Worm (Caenorhabditis elegans) whole organism, L1 larva: ENCODE results near the gene ZC132.3.

Experiments
- F16B12.6 ChIP-seq: fragments of 150-350 bp; optimal IDR thresholded peaks from 2 replicates; lab custom pipeline; 2014; ENCODE audit warnings: missing biosample characterization, missing genetic modification characterization
- alr-1 ChIP-seq: fragments of 200-800 bp; sonication (Bioruptor generic); optimal IDR thresholded peaks from 2 replicates; lab custom pipeline; 2018; ENCODE audit warnings: borderline replicate concordance, mild to moderate bottlenecking, missing genetic modification characterization, missing compliant biosample characterization
- ama-1 ChIP-seq: fragments of 150-350 bp; optimal IDR thresholded peaks from 2 replicates; lab custom pipeline; 2014
- ceh-88 ChIP-seq: fragments of 200-800 bp; sonication (Bioruptor generic); IDR thresholded peaks from 2 replicates; pipeline ENCODE4 v1.3.6; 2022; ENCODE audit warnings: missing genetic modification characterization, missing compliant biosample characterization
- ets-5 ChIP-seq: fragments of 200-800 bp; sonication (Bioruptor generic); IDR thresholded peaks from 2 replicates; pipeline ENCODE4 v1.3.6; 2022; ENCODE audit warnings: missing genetic modification characterization, missing compliant biosample characterization
- jun-1 ChIP-seq: fragments of 150-350 bp; optimal IDR thresholded peaks from 2 replicates; lab custom pipeline; 2014; ENCODE audit warnings: missing biosample characterization, missing genetic modification reagents, missing genetic modification characterization
- lir-3 ChIP-seq: sonication (generic microtip); optimal IDR thresholded peaks from 2 replicates; lab custom pipeline; 2016; ENCODE audit warnings: mild to moderate bottlenecking, missing genetic modification characterization, moderate library complexity, missing compliant biosample characterization; ENCODE audit not compliant: poor library complexity
- mdl-1 ChIP-seq, 2 experiments: fragments of 150-350 bp; optimal IDR thresholded peaks; 2 replicates each; lab custom pipeline; 2014 to 2017; ENCODE audit warnings: missing biosample characterization in 2 of 2, missing genetic modification characterization in 2 of 2, inconsistent platforms in 1 of 2
- nhr-77 ChIP-seq: fragments of 150-350 bp; optimal IDR thresholded peaks from 2 replicates; lab custom pipeline; 2014; ENCODE audit warnings: missing biosample characterization, missing genetic modification characterization
- rnt-1 ChIP-seq: sonication (generic microtip); optimal IDR thresholded peaks from 2 replicates; lab custom pipeline; 2016; ENCODE audit warnings: mild to moderate bottlenecking, missing genetic modification characterization, moderate library complexity, missing compliant biosample characterization
- snu-23 ChIP-seq: sonication (generic microtip); optimal IDR thresholded peaks from 2 replicates; lab custom pipeline; 2016; ENCODE audit warnings: missing genetic modification characterization, missing compliant biosample characterization
- swsn-7 ChIP-seq: sonication (generic microtip); optimal IDR thresholded peaks from 2 replicates; lab custom pipeline; 2016; ENCODE audit warnings: missing genetic modification characterization, missing compliant biosample characterization
- unc-130 ChIP-seq: fragments of 150-350 bp; optimal IDR thresholded peaks from 2 replicates; lab custom pipeline; 2017; ENCODE audit warnings: missing biosample characterization, missing genetic modification characterization, inconsistent platforms
- unc-62 ChIP-seq: fragments of 150-350 bp; optimal IDR thresholded peaks from 2 replicates; lab custom pipeline; 2014; ENCODE audit warnings: missing biosample characterization, missing genetic modification reagents, missing genetic modification characterization

- TF ChIP-seq rnt-1 (tag; lab: Kevin White, UChicago): no peak
- TF ChIP-seq lir-3 (tag; lab: Kevin White, UChicago): no peak
- TF ChIP-seq swsn-7 (tag; lab: Kevin White, UChicago): no peak
- no peak for TF ChIP-seq F16B12.6 (tag; lab: Kevin White, UChicago)
- no peak for TF ChIP-seq jun-1 (tag; lab: Kevin White, UChicago)
- no peak for TF ChIP-seq unc-130 (tag; lab: Kevin White, UChicago)
- TF ChIP-seq unc-62 (GFP tag; lab: Kevin White, UChicago): no peak
- no peak for TF ChIP-seq snu-23 (GFP tag; lab: Kevin White, UChicago)
- TF ChIP-seq alr-1: no peak
- no peak for TF ChIP-seq nhr-77 (tag; lab: Kevin White, UChicago)
- TF ChIP-seq ama-1 (lab: Kevin White, UChicago): no peak
- no peak for TF ChIP-seq ets-5
- no peak for TF ChIP-seq mdl-1 (tag; optimal IDR thresholded peaks at IDR 0.05; lab: Kevin White, UChicago)
- no peak for TF ChIP-seq ceh-88
Observed at ce11 chrV:4302842-4303241, 3.2 kb upstream of the ZC132.3 start.
